Fruit fly (Drosophila melanogaster): ENCODE results near the gene Cpr35B.

Gene Cpr35B

DNA sequence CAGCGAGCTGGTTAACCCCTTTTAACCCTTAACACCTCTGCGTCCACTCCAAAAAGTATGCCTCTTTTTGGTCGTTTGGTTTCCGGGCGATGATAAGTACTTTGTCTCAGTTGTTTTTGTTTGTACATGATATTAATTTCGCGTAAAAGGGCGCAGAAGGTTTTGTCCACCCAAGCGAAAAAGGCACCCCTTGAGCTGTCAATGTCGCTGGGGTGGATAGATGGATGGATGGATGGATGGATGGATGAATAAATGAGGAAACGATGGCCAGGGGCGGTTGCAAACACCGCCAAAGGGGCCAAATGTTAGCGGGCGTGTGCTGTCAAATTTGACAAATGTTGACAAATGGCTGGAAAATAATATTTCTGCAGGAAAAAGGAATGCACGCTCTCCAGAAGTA lies 30.1 kb upstream of the Cpr35B start:
- TF ChIP-seq OdsH (GFP tag; optimal IDR thresholded peaks at IDR 0.05) (no peak), lz (GFP tag; optimal IDR thresholded peaks at IDR 0.05) (no peak), Lpt (GFP tag; optimal IDR thresholded peaks at IDR 0.05) (no peak), Sox102F (GFP tag; optimal IDR thresholded peaks at IDR 0.05) (no peak), Hr4 (GFP tag; optimal IDR thresholded peaks at IDR 0.05) (no peak), CG15336 (GFP tag; IDR thresholded peaks at IDR 0.05) (no peak), vri (GFP tag; optimal IDR thresholded peaks at IDR 0.05) (no peak), esn (GFP tag; optimal IDR thresholded peaks at IDR 0.05) (no peak), Hr38 (GFP tag; optimal IDR thresholded peaks at IDR 0.05) (no peak), fd59A (GFP tag; optimal IDR thresholded peaks at IDR 0.05) (no peak), CG4318 (GFP tag; optimal IDR thresholded peaks at IDR 0.05) (no peak), Gug (GFP tag; IDR thresholded peaks at IDR 0.05) (no peak)

- TF ChIP-seq lz (GFP tag; optimal IDR thresholded peaks at IDR 0.05) (no peak), salr (GFP tag; optimal IDR thresholded peaks at IDR 0.05) (no peak), CG10669 (GFP tag; optimal IDR thresholded peaks at IDR 0.05) (no peak)
These were observed 29.3 kb upstream of the Cpr35B start for dm6 chr2L:14454247-14454646.

- TF ChIP-seq svp (GFP tag) (peak; percentile 14), Blimp-1 (GFP tag; optimal IDR thresholded peaks at IDR 0.05) (no peak), dsx (GFP tag; optimal IDR thresholded peaks at IDR 0.05; ENCODE audit: poor library complexity, severe bottlenecking) (no peak)
These were observed 28.2 kb upstream of the Cpr35B start for dm6 chr2L:14452920-14453791.

- no peak for TF ChIP-seq Ets96B (tag; optimal IDR thresholded peaks at IDR 0.05)
- TF ChIP-seq salr (GFP tag; optimal IDR thresholded peaks at IDR 0.05): peak in 1 of 2 experiments; percentile 35
- peak; percentile 4 for TF ChIP-seq CG10631 (GFP tag; optimal IDR thresholded peaks at IDR 0.05)
- TF ChIP-seq ss (GFP tag; optimal IDR thresholded peaks at IDR 0.05): no peak
- no peak for TF ChIP-seq CG11294 (GFP tag; IDR thresholded peaks at IDR 0.05)
- peak; percentile 56 for TF ChIP-seq CG15336 (GFP tag; IDR thresholded peaks at IDR 0.05)
- peak; percentile 18 for TF ChIP-seq Eip78C (GFP tag)
- no peak for TF ChIP-seq CG3032 (tag; optimal IDR thresholded peaks at IDR 0.05)
- peak; percentile 41; the same call in 1 of the 3 replicates for TF ChIP-seq CG8119 (GFP tag; IDR thresholded peaks at IDR 0.05)
- TF ChIP-seq CG11762 (GFP tag; optimal IDR thresholded peaks at IDR 0.05; ENCODE audit: insufficient read depth): no peak
- TF ChIP-seq eg (GFP tag; IDR thresholded peaks at IDR 0.05): 0 out of 3 replicates have a peak, but pooled peaks have one; percentile 37
- TF ChIP-seq CG32006 (GFP tag; optimal IDR thresholded peaks at IDR 0.05): peak; percentile 53
- no peak for TF ChIP-seq Sox15 (GFP tag; optimal IDR thresholded peaks at IDR 0.05)
- no peak for TF ChIP-seq acj6 (GFP tag; optimal IDR thresholded peaks at IDR 0.05)
- no peak for TF ChIP-seq CG34406 (GFP tag; optimal IDR thresholded peaks at IDR 0.05)
- peak; percentile 1 for TF ChIP-seq Hr4 (GFP tag; optimal IDR thresholded peaks at IDR 0.05)
These were observed 26.3 kb upstream of the Cpr35B start for dm6 chr2L:14451286-14451685.

- no peak for TF ChIP-seq CG11294 (GFP tag; IDR thresholded peaks at IDR 0.05)
- TF ChIP-seq Ets21C (GFP tag; optimal IDR thresholded peaks at IDR 0.05): no peak
- TF ChIP-seq spab (GFP tag; optimal IDR thresholded peaks at IDR 0.05): no peak
- TF ChIP-seq acj6 (GFP tag; optimal IDR thresholded peaks at IDR 0.05): no peak
- no peak for TF ChIP-seq Lpt (GFP tag; optimal IDR thresholded peaks at IDR 0.05)
- no peak for TF ChIP-seq CG11902 (GFP tag; optimal IDR thresholded peaks at IDR 0.05)
- no peak for TF ChIP-seq CG6854 (GFP tag; optimal IDR thresholded peaks at IDR 0.05)
- TF ChIP-seq CG6792 (GFP tag; optimal IDR thresholded peaks at IDR 0.05): no peak
- TF ChIP-seq CG8632 (GFP tag; optimal IDR thresholded peaks at IDR 0.05): no peak
- no peak for TF ChIP-seq Gug (GFP tag; IDR thresholded peaks at IDR 0.05)
- no peak for TF ChIP-seq ss (GFP tag; optimal IDR thresholded peaks at IDR 0.05)
- no peak for TF ChIP-seq CG31627 (GFP tag; optimal IDR thresholded peaks at IDR 0.05)
- no peak for TF ChIP-seq fkh (GFP tag; optimal IDR thresholded peaks at IDR 0.05)
These were observed 25.8 kb upstream of the Cpr35B start, which contains the start of gene CG15283 for dm6 chr2L:14450822-14451221. Gene CG15283, minus strand, starts transcription at chr2L:14450922.

Data from whole organism, prepupa.